Worm (Caenorhabditis elegans) whole organism, L4 larva: ENCODE results near the gene F55E10.1.

Source experiments
- ZK546.5 ChIP-seq, 2 experiments: sonication (generic microtip); optimal IDR thresholded peaks; 2 replicates each; lab custom pipeline; 2017; ENCODE audit warnings: missing biosample characterization in 2 of 2, missing genetic modification characterization in 2 of 2
- arid-1 ChIP-seq: fragments of 200-800 bp; sonication (Bioruptor generic); conservative IDR thresholded peaks from 2 replicates; pipeline ENCODE4 v1.3.6; 2022; ENCODE audit warnings: missing genetic modification reagents, missing genetic modification characterization, missing compliant biosample characterization
- ces-1 ChIP-seq: fragments of 150-350 bp; sonication (generic microtip); optimal IDR thresholded peaks from 4 replicates; lab custom pipeline; 2014; ENCODE audit warnings: missing biosample characterization, missing genetic modification reagents, missing genetic modification characterization
- gei-8 ChIP-seq: fragments of 200-800 bp; sonication (Bioruptor generic); optimal IDR thresholded peaks from 2 replicates; lab custom pipeline; 2018; ENCODE audit warnings: mild to moderate bottlenecking, missing genetic modification characterization, missing compliant biosample characterization
- jun-1 ChIP-seq: fragments of 150-350 bp; optimal IDR thresholded peaks from 2 replicates; lab custom pipeline; 2014; ENCODE audit warnings: missing biosample characterization, missing genetic modification reagents, missing genetic modification characterization
- lin-13 ChIP-seq: fragments of 150-350 bp; optimal IDR thresholded peaks from 2 replicates; lab custom pipeline; 2014; ENCODE audit warnings: missing biosample characterization, missing genetic modification reagents, missing genetic modification characterization
- lir-3 ChIP-seq: sonication (generic microtip); optimal IDR thresholded peaks from 2 replicates; lab custom pipeline; 2016; ENCODE audit warnings: mild to moderate bottlenecking, missing genetic modification characterization, missing compliant biosample characterization
- lsy-2 ChIP-seq, 2 experiments: fragments of 150-350 bp in 1 of 2; sonication (generic microtip) in 1 of 2; optimal IDR thresholded peaks; 2 replicates each; lab custom pipeline; 2014 to 2017; ENCODE audit warnings: missing biosample characterization in 2 of 2, missing genetic modification characterization in 2 of 2
- mdl-1 ChIP-seq, 2 experiments: fragments of 150-350 bp in 1 of 2; sonication (generic microtip) in 1 of 2; optimal IDR thresholded peaks; 2 replicates each; lab custom pipeline; 2014 to 2017; ENCODE audit warnings: missing biosample characterization in 2 of 2, missing genetic modification characterization in 2 of 2
- nhr-76 ChIP-seq: fragments of 150-350 bp; optimal IDR thresholded peaks from 2 replicates; lab custom pipeline; 2014; ENCODE audit warnings: missing biosample characterization, missing genetic modification characterization
- snpc-4 ChIP-seq: fragments of 150-350 bp; optimal IDR thresholded peaks from 2 replicates; lab custom pipeline; 2014; ENCODE audit warnings: missing biosample characterization, missing genetic modification characterization
- unc-62 ChIP-seq, 3 experiments: fragments of 150-350 bp in 1 of 3; sonication (generic microtip); optimal IDR thresholded peaks in 2 of 3; peaks in 1 of 3; 1 replicate in 1 of 3; 2 replicates in 2 of 3; lab custom pipeline; 2014 to 2017; ENCODE audit warnings: missing biosample characterization in 3 of 3, missing genetic modification characterization in 3 of 3, missing genetic modification reagents in 3 of 3, missing genotype in 1 of 3

DNA sequence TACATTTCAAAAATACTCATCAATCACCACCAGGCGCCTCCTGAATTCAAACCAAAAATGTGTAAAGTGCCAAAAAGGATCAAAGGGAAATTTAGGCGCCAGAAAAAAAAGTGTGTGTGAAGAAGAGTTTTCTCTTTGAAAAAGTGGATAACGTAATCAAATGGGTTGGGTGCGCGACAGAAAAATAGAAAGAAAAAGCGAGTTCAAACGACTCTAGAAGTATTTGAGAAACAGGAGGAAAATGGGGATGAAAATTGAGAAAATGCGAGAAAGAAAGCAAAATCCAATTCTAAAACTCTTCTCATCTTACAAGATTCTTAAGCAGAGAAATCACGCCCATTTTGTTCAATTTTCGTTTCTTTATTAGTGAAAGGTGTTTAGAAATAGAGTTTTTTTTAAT is 33.3 kb upstream of the F55E10.1 start:
- TF ChIP-seq gei-8 (no peak), arid-1 (no peak), mdl-1 (tag; optimal IDR thresholded peaks at IDR 0.05; lab: Kevin White, UChicago) (no peak), unc-62 (GFP tag; optimal IDR thresholded peaks at IDR 0.05 in 1 of 2; lab: Kevin White, UChicago) (no peak), unc-62 (tag; optimal IDR thresholded peaks at IDR 0.05; lab: Kevin White, UChicago) (no peak), jun-1 (tag; lab: Kevin White, UChicago) (no peak), lir-3 (no peak), nhr-76 (tag; lab: Kevin White, UChicago) (no peak), snpc-4 (no peak), ces-1 (no peak), lsy-2 (tag; optimal IDR thresholded peaks at IDR 0.05; lab: Kevin White, UChicago) (no peak), ZK546.5 (tag; optimal IDR thresholded peaks at IDR 0.05; lab: Kevin White, UChicago) (no peak), lin-13 (GFP tag; lab: Kevin White, UChicago) (no peak)
